Fruit fly (Drosophila melanogaster) whole organism, prepupa: Measurements from ENCODE around the gene CG10340.

Experiments used
- CG10631 ChIP-seq: fragments of 200-800 bp; sonication (Bioruptor generic); optimal IDR thresholded peaks from 2 replicates; lab custom pipeline; 2016; ENCODE audit warnings: missing biosample characterization, missing genetic modification characterization
- CG10669 ChIP-seq: fragments of 200-800 bp; sonication (Bioruptor generic); optimal IDR thresholded peaks from 3 replicates; lab custom pipeline; 2018; ENCODE audit warnings: missing biosample characterization, mild to moderate bottlenecking, missing genetic modification characterization, moderate library complexity
- CG11294 ChIP-seq: fragments of 200-800 bp; sonication (Bioruptor generic); IDR thresholded peaks from 2 replicates; pipeline ENCODE4 v1.3.6; 2022; ENCODE audit warnings: missing biosample characterization, missing genetic modification characterization
- CG11762 ChIP-seq: fragments of 200-800 bp; sonication (Bioruptor generic); optimal IDR thresholded peaks from 3 replicates; lab custom pipeline; 2016; ENCODE audit warnings: missing biosample characterization, missing genetic modification characterization; ENCODE audit not compliant: insufficient read depth
- CG15336 ChIP-seq: fragments of 200-800 bp; sonication (Bioruptor generic); IDR thresholded peaks from 2 replicates; pipeline ENCODE4 v1.3.6; 2022; ENCODE audit warnings: missing biosample characterization, missing genetic modification characterization
- CG1621 ChIP-seq: fragments of 200-800 bp; sonication (Bioruptor generic); optimal IDR thresholded peaks from 3 replicates; lab custom pipeline; 2018; ENCODE audit warnings: missing biosample characterization, mild to moderate bottlenecking, missing genetic modification characterization
- CG16779 ChIP-seq: fragments of 200-800 bp; sonication (Bioruptor generic); optimal IDR thresholded peaks from 3 replicates; lab custom pipeline; 2017; ENCODE audit warnings: missing biosample characterization, mild to moderate bottlenecking, missing genetic modification characterization
- CG3032 ChIP-seq: fragments of 200-800 bp; optimal IDR thresholded peaks from 2 replicates; lab custom pipeline; 2019; ENCODE audit warnings: missing biosample characterization, mild to moderate bottlenecking, missing genetic modification characterization, moderate library complexity
- CG31627 ChIP-seq: fragments of 200-800 bp; sonication (Bioruptor generic); optimal IDR thresholded peaks from 3 replicates; lab custom pipeline; 2016; ENCODE audit warnings: missing biosample characterization, missing genetic modification characterization
- CG32006 ChIP-seq: fragments of 200-800 bp; sonication (Bioruptor generic); optimal IDR thresholded peaks from 3 replicates; lab custom pipeline; 2017; ENCODE audit warnings: missing biosample characterization, mild to moderate bottlenecking, missing genetic modification characterization
- CG34406 ChIP-seq: fragments of 200-800 bp; sonication (Bioruptor generic); optimal IDR thresholded peaks from 3 replicates; lab custom pipeline; 2016; ENCODE audit warnings: missing biosample characterization, missing genetic modification characterization
- CG4318 ChIP-seq: fragments of 200-800 bp; sonication (Bioruptor generic); optimal IDR thresholded peaks from 3 replicates; lab custom pipeline; 2017; ENCODE audit warnings: missing biosample characterization, mild to moderate bottlenecking, missing genetic modification characterization
- CG6163 ChIP-seq: fragments of 200-800 bp; sonication (Bioruptor generic); IDR thresholded peaks from 3 replicates; pipeline ENCODE4 v1.3.6; 2022; ENCODE audit warnings: missing biosample characterization, missing genetic modification characterization
- CG6792 ChIP-seq: fragments of 200-800 bp; sonication (Bioruptor generic); optimal IDR thresholded peaks from 3 replicates; lab custom pipeline; 2016; ENCODE audit warnings: missing biosample characterization, missing genetic modification characterization
- CG6808 ChIP-seq: fragments of 200-800 bp; sonication (Bioruptor generic); optimal IDR thresholded peaks from 3 replicates; lab custom pipeline; 2017; ENCODE audit warnings: missing biosample characterization, missing genetic modification characterization, mild to moderate bottlenecking, moderate library complexity, missing genetic modification reagents
- CG6854 ChIP-seq: fragments of 200-800 bp; sonication (Bioruptor generic); optimal IDR thresholded peaks from 2 replicates; lab custom pipeline; 2017; ENCODE audit warnings: missing biosample characterization, mild to moderate bottlenecking, missing genetic modification characterization
- CG7368 ChIP-seq: fragments of 200-800 bp; sonication (Bioruptor generic); optimal IDR thresholded peaks from 3 replicates; lab custom pipeline; 2016; ENCODE audit warnings: missing biosample characterization, missing genetic modification characterization
- CG8119 ChIP-seq: fragments of 200-800 bp; sonication (Bioruptor generic); IDR thresholded peaks from 3 replicates; pipeline ENCODE4 v1.3.6; 2022; ENCODE audit warnings: missing biosample characterization, missing genetic modification characterization
- Eip75B ChIP-seq: fragments of 200-800 bp; sonication (Bioruptor generic); optimal IDR thresholded peaks from 3 replicates; lab custom pipeline; 2016; ENCODE audit warnings: missing biosample characterization, missing genetic modification characterization
- Eip78C ChIP-seq: fragments of 200-800 bp; sonication (Bioruptor generic); peaks from one replicate; lab custom pipeline; 2016; ENCODE audit warnings: missing biosample characterization, missing genetic modification characterization
- Eip93F ChIP-seq: fragments of 200-800 bp; sonication (Bioruptor generic); optimal IDR thresholded peaks from 2 replicates; lab custom pipeline; 2016; ENCODE audit warnings: missing biosample characterization, mild to moderate bottlenecking, missing genetic modification characterization
- Ets21C ChIP-seq: fragments of 200-800 bp; sonication (Bioruptor generic); optimal IDR thresholded peaks from 3 replicates; lab custom pipeline; 2016; ENCODE audit warnings: missing biosample characterization, missing genetic modification characterization
- Gug ChIP-seq: fragments of 200-800 bp; sonication (Bioruptor generic); IDR thresholded peaks from 2 replicates; pipeline ENCODE4 v1.3.6; 2022; ENCODE audit warnings: missing biosample characterization, missing genetic modification characterization
- Hr38 ChIP-seq: sonication (Bioruptor generic); optimal IDR thresholded peaks from 2 replicates; lab custom pipeline; 2016; ENCODE audit warnings: missing biosample characterization, missing genetic modification characterization
- Hr39 ChIP-seq: fragments of 200-800 bp; sonication (Bioruptor generic); optimal IDR thresholded peaks from 2 replicates; lab custom pipeline; 2016; ENCODE audit warnings: missing biosample characterization, missing genetic modification characterization
- Hr4 ChIP-seq: fragments of 200-800 bp; sonication (Bioruptor generic); optimal IDR thresholded peaks from 3 replicates; lab custom pipeline; 2016; ENCODE audit warnings: missing biosample characterization, missing genetic modification characterization
- Met ChIP-seq: fragments of 200-800 bp; sonication (Bioruptor generic); optimal IDR thresholded peaks from 3 replicates; lab custom pipeline; 2016; ENCODE audit warnings: missing biosample characterization, missing genetic modification characterization
- OdsH ChIP-seq: fragments of 200-800 bp; sonication (Bioruptor generic); optimal IDR thresholded peaks from 3 replicates; lab custom pipeline; 2016; ENCODE audit warnings: missing biosample characterization, missing genetic modification characterization
- Sox102F ChIP-seq: fragments of 200-800 bp; sonication (Bioruptor generic); optimal IDR thresholded peaks from 2 replicates; lab custom pipeline; 2016; ENCODE audit warnings: missing biosample characterization, mild to moderate bottlenecking, missing genetic modification characterization
- Sox14 ChIP-seq: fragments of 200-800 bp; sonication (Bioruptor generic); optimal IDR thresholded peaks from 3 replicates; lab custom pipeline; 2016; ENCODE audit warnings: missing biosample characterization, missing genetic modification characterization
- achi ChIP-seq: fragments of 200-800 bp; sonication (Bioruptor generic); optimal IDR thresholded peaks from 3 replicates; lab custom pipeline; 2016; ENCODE audit warnings: missing biosample characterization, missing genetic modification characterization
- acj6 ChIP-seq: fragments of 200-800 bp; sonication (Bioruptor generic); optimal IDR thresholded peaks from 3 replicates; lab custom pipeline; 2016; ENCODE audit warnings: missing biosample characterization, missing genetic modification characterization
- cyc ChIP-seq: fragments of 200-800 bp; sonication (Bioruptor generic); optimal IDR thresholded peaks from 3 replicates; lab custom pipeline; 2016; ENCODE audit warnings: missing biosample characterization, missing genetic modification characterization
- dac ChIP-seq: fragments of 200-800 bp; sonication (Bioruptor generic); optimal IDR thresholded peaks from 2 replicates; lab custom pipeline; 2017; ENCODE audit warnings: missing biosample characterization, mild to moderate bottlenecking, missing genetic modification characterization
- dsx ChIP-seq: fragments of 200-800 bp; optimal IDR thresholded peaks from 3 replicates; lab custom pipeline; 2019; ENCODE audit warnings: missing biosample characterization, mild to moderate bottlenecking, missing genetic modification characterization, moderate library complexity; ENCODE audit not compliant: poor library complexity, severe bottlenecking
- eg ChIP-seq: fragments of 200-800 bp; sonication (Bioruptor generic); IDR thresholded peaks from 3 replicates; pipeline ENCODE4 v1.3.6; 2022; ENCODE audit warnings: missing biosample characterization, missing genetic modification characterization
- fd85E ChIP-seq: fragments of 200-800 bp; sonication (Bioruptor generic); optimal IDR thresholded peaks from 3 replicates; lab custom pipeline; 2016; ENCODE audit warnings: missing biosample characterization, missing genetic modification characterization
- fkh ChIP-seq: fragments of 200-800 bp; sonication (Bioruptor generic); optimal IDR thresholded peaks from 3 replicates; lab custom pipeline; 2017; ENCODE audit warnings: missing biosample characterization, mild to moderate bottlenecking, missing genetic modification characterization, moderate library complexity
- lz ChIP-seq: fragments of 200-800 bp; sonication (Bioruptor generic); optimal IDR thresholded peaks from 3 replicates; lab custom pipeline; 2016; ENCODE audit warnings: missing biosample characterization, missing genetic modification characterization
- net ChIP-seq: fragments of 200-800 bp; sonication (Bioruptor generic); optimal IDR thresholded peaks from 3 replicates; lab custom pipeline; 2016; ENCODE audit warnings: missing biosample characterization, missing genetic modification characterization
- salr ChIP-seq, 2 experiments: fragments of 200-800 bp; sonication (Bioruptor generic); optimal IDR thresholded peaks; 3 replicates each; lab custom pipeline; 2016 to 2018; ENCODE audit warnings: missing biosample characterization in 2 of 2, missing genetic modification characterization in 2 of 2, mild to moderate bottlenecking in 1 of 2
- ss ChIP-seq, 2 experiments: fragments of 200-800 bp; sonication (Bioruptor generic); optimal IDR thresholded peaks; 2 replicates in 1 of 2; 3 replicates in 1 of 2; lab custom pipeline; 2017 to 2018; ENCODE audit warnings: mild to moderate bottlenecking in 2 of 2, missing biosample characterization in 2 of 2, missing genetic modification characterization in 2 of 2, moderate library complexity in 1 of 2
- svp ChIP-seq: fragments of 200-800 bp; sonication (Bioruptor generic); peaks from one replicate; lab custom pipeline; 2016; ENCODE audit warnings: missing biosample characterization, missing genetic modification characterization
- topi ChIP-seq: fragments of 200-800 bp; sonication (Bioruptor generic); optimal IDR thresholded peaks from 3 replicates; lab custom pipeline; 2016; ENCODE audit warnings: missing biosample characterization, missing genetic modification characterization
- vri ChIP-seq: fragments of 200-800 bp; sonication (Bioruptor generic); optimal IDR thresholded peaks from 3 replicates; lab custom pipeline; 2016; ENCODE audit warnings: missing biosample characterization, mild to moderate bottlenecking, missing genetic modification characterization

The CG10340 gene

dm6 chr3R:16614241-16614640, at the start of gene CG10340:
Gene CG10340 (minus strand): TSS chr3R:16614391.
- peak; percentile 40 for TF ChIP-seq achi (GFP tag; lab: Kevin White, UChicago)
- TF ChIP-seq CG10631 = no peak

dm6 chr3R:16661693-16662092, 47.5 kb upstream of the CG10340 start:
- no peak for TF ChIP-seq Met
- TF ChIP-seq CG34406 = no peak
- peak; percentile 39 for TF ChIP-seq svp (GFP tag; lab: Kevin White, UChicago)

- TF ChIP-seq ss (GFP tag; optimal IDR thresholded peaks at IDR 0.05; lab: Kevin White, UChicago) (peak; percentile 68 to 80), achi (GFP tag; lab: Kevin White, UChicago) (peak; percentile 50), dsx (GFP tag; lab: Kevin White, UChicago) (peak; percentile 20), CG10631 (peak; percentile 13), fkh (GFP tag; lab: Kevin White, UChicago) (peak; percentile 59), topi (peak; percentile 35), net (GFP tag; lab: Kevin White, UChicago) (peak; percentile 19), cyc (peak; percentile 52), eg (GFP tag; lab: Robert Waterston, UW) (no peak), CG1621 (peak; percentile 57), CG6854 (GFP tag; lab: Kevin White, UChicago) (peak; percentile 59), OdsH (GFP tag; lab: Kevin White, UChicago) (peak; percentile 47), CG31627 (GFP tag; lab: Kevin White, UChicago) (peak; percentile 58), CG6792 (GFP tag; lab: Kevin White, UChicago) (peak; percentile 31), CG16779 (tag; lab: Kevin White, UChicago) (no peak), Hr4 (GFP tag; lab: Kevin White, UChicago) (peak; percentile 57), CG11294 (GFP tag; lab: Robert Waterston, UW) (no peak), Ets21C (GFP tag; lab: Kevin White, UChicago) (peak; percentile 37), CG8119 (GFP tag; lab: Robert Waterston, UW) (peak; percentile 37; the same call in 1 of the 3 replicates), CG6808 (peak; percentile 59), fd85E (GFP tag; lab: Kevin White, UChicago) (no peak), lz (GFP tag; lab: Kevin White, UChicago) (peak; percentile 70), Eip78C (GFP tag; lab: Kevin White, UChicago) (peak; percentile 88), CG34406 (peak; percentile 37), acj6 (peak; percentile 58), CG4318 (no peak), CG7368 (GFP tag; lab: Kevin White, UChicago) (peak; percentile 18), vri (GFP tag; lab: Kevin White, UChicago) (peak; percentile 51), Eip75B (peak; percentile 61), salr (GFP tag; optimal IDR thresholded peaks at IDR 0.05; lab: Kevin White, UChicago) (peak in 1 of 2 experiments; percentile 15), Sox102F (GFP tag; lab: Kevin White, UChicago) (peak; percentile 64), Sox14 (peak; percentile 55), CG6163 (GFP tag; lab: Robert Waterston, UW) (peak; percentile 63; the same call in 1 of the 3 replicates), CG10669 (GFP tag; lab: Kevin White, UChicago) (no peak), Hr38 (GFP tag; lab: Kevin White, UChicago) (no peak), dac (GFP tag; lab: Kevin White, UChicago) (no peak), CG11762 (GFP tag; lab: Kevin White, UChicago) (no peak), CG32006 (GFP tag; lab: Kevin White, UChicago) (peak; percentile 48), Hr39 (GFP tag; lab: Kevin White, UChicago) (peak; percentile 68), Eip93F (GFP tag; lab: Kevin White, UChicago) (no peak), Met (peak; percentile 64), CG3032 (tag; lab: Kevin White, UChicago) (peak; percentile 25), CG15336 (GFP tag; lab: Robert Waterston, UW) (peak; percentile 13; the same call in 1 of the 2 replicates), Gug (GFP tag; lab: Robert Waterston, UW) (no peak; the same call in 1 of the 2 replicates)
Observed at dm6 chr3R:16655494-16656493, 41.6 kb upstream of the CG10340 start, which contains the start of gene modSP. Gene modSP (minus strand): TSS chr3R:16655662.
